Worm (Caenorhabditis elegans) whole organism, young adult: ENCODE data around the gene clec-196.
A peak's percentile ranks its signal among the peaks of the same experiment; 100 is the strongest.

ENCODE experiments used
- B0019.2 ChIP-seq: fragments of 200-800 bp; sonication (Bioruptor generic); conservative IDR thresholded peaks from 2 replicates; pipeline ENCODE4 v1.3.6; 2022; ENCODE audit warnings: missing genetic modification reagents, missing genetic modification characterization, missing compliant biosample characterization
- B0261.1 ChIP-seq: sonication (generic microtip); optimal IDR thresholded peaks from 2 replicates; lab custom pipeline; 2016; ENCODE audit warnings: mild to moderate bottlenecking, missing genetic modification characterization, moderate library complexity, missing compliant biosample characterization
- D2030.7 ChIP-seq: fragments of 200-800 bp; sonication (Bioruptor generic); IDR thresholded peaks from 2 replicates; pipeline ENCODE4 v1.3.6; 2022; ENCODE audit warnings: missing genetic modification reagents, missing genetic modification characterization, missing compliant biosample characterization
- F23B12.7 ChIP-seq: sonication (generic microtip); optimal IDR thresholded peaks from 2 replicates; lab custom pipeline; 2017; ENCODE audit warnings: missing genetic modification characterization, mild to moderate bottlenecking, missing compliant biosample characterization, antibody characterized with exemption, moderate library complexity; ENCODE audit not compliant: insufficient read depth
- F57A8.1 ChIP-seq: fragments of 200-800 bp; sonication (Bioruptor generic); optimal IDR thresholded peaks from 2 replicates; lab custom pipeline; 2018; ENCODE audit warnings: mild to moderate bottlenecking, missing genetic modification characterization, moderate library complexity, missing compliant biosample characterization
- F57C9.4 ChIP-seq: sonication (generic microtip); optimal IDR thresholded peaks from 2 replicates; lab custom pipeline; 2017; ENCODE audit warnings: mild to moderate bottlenecking, missing genetic modification characterization, missing compliant biosample characterization
- Y56A3A.18 ChIP-seq: fragments of 200-800 bp; sonication (Bioruptor generic); IDR thresholded peaks from 2 replicates; pipeline ENCODE4 v1.3.6; 2022; ENCODE audit warnings: missing genetic modification reagents, missing genetic modification characterization, missing compliant biosample characterization
- Y67H2A.10 ChIP-seq: fragments of 200-800 bp; sonication (Bioruptor generic); conservative IDR thresholded peaks from 2 replicates; pipeline ENCODE4 v1.3.6; 2022; ENCODE audit warnings: missing genetic modification reagents, missing genetic modification characterization, missing compliant biosample characterization
- Y95B8A.8 ChIP-seq: fragments of 200-800 bp; sonication (Bioruptor generic); IDR thresholded peaks from 2 replicates; pipeline ENCODE4 v1.3.6; 2022; ENCODE audit warnings: missing genetic modification reagents, missing genetic modification characterization, missing compliant biosample characterization
- ZK185.1 ChIP-seq: sonication (generic microtip); optimal IDR thresholded peaks from 2 replicates; lab custom pipeline; 2016; ENCODE audit warnings: mild to moderate bottlenecking, missing genetic modification characterization, missing compliant biosample characterization; ENCODE audit not compliant: poor library complexity, severe bottlenecking
- aptf-2 ChIP-seq: fragments of 200-800 bp; sonication (Bioruptor generic); conservative IDR thresholded peaks from 2 replicates; pipeline ENCODE4 v1.3.6; 2022; ENCODE audit warnings: missing genetic modification reagents, missing genetic modification characterization, missing compliant biosample characterization
- aptf-3 ChIP-seq: fragments of 200-800 bp; sonication (Bioruptor generic); IDR thresholded peaks from 2 replicates; pipeline ENCODE4 v1.3.6; 2022; ENCODE audit warnings: missing genetic modification characterization, missing compliant biosample characterization
- attf-3 ChIP-seq: fragments of 200-800 bp; sonication (Bioruptor generic); conservative IDR thresholded peaks from 2 replicates; pipeline ENCODE4 v1.3.6; 2022; ENCODE audit warnings: missing genetic modification reagents, missing genetic modification characterization, missing compliant biosample characterization
- attf-5 ChIP-seq: fragments of 200-800 bp; sonication (Bioruptor generic); optimal IDR thresholded peaks from 2 replicates; lab custom pipeline; 2018; ENCODE audit warnings: mild to moderate bottlenecking, missing genetic modification characterization, missing compliant biosample characterization
- ccch-3 ChIP-seq: fragments of 200-800 bp; sonication (Bioruptor generic); optimal IDR thresholded peaks from 2 replicates; lab custom pipeline; 2018; ENCODE audit warnings: mild to moderate bottlenecking, missing genetic modification characterization, missing compliant biosample characterization
- ceh-100 ChIP-seq: fragments of 200-800 bp; sonication (Bioruptor generic); IDR thresholded peaks from 2 replicates; pipeline ENCODE4 v1.3.6; 2022; ENCODE audit warnings: missing genetic modification reagents, missing genetic modification characterization, missing compliant biosample characterization
- ceh-91 ChIP-seq: fragments of 200-800 bp; sonication (Bioruptor generic); IDR thresholded peaks from 2 replicates; pipeline ENCODE4 v1.3.6; 2022; ENCODE audit warnings: missing genetic modification reagents, missing genetic modification characterization, missing compliant biosample characterization
- efl-1 ChIP-seq: fragments of 150-350 bp; optimal IDR thresholded peaks from 2 replicates; lab custom pipeline; 2014; ENCODE audit warnings: missing biosample characterization, missing genetic modification reagents, missing genetic modification characterization
- egl-18 ChIP-seq: fragments of 200-800 bp; sonication (Bioruptor generic); IDR thresholded peaks from 2 replicates; pipeline ENCODE4 v1.3.6; 2022; ENCODE audit warnings: missing genetic modification reagents, missing genetic modification characterization, missing compliant biosample characterization
- egl-44 ChIP-seq: fragments of 200-800 bp; sonication (Bioruptor generic); IDR thresholded peaks from 2 replicates; pipeline ENCODE4 v1.3.6; 2022; ENCODE audit warnings: missing genetic modification reagents, missing genetic modification characterization, missing compliant biosample characterization
- egrh-3 ChIP-seq: fragments of 200-800 bp; sonication (Bioruptor generic); IDR thresholded peaks from 2 replicates; pipeline ENCODE4 v1.3.6; 2022; ENCODE audit warnings: missing genetic modification reagents, missing genetic modification characterization, missing compliant biosample characterization
- ekl-4 ChIP-seq: fragments of 200-800 bp; sonication (Bioruptor generic); IDR thresholded peaks from 2 replicates; pipeline ENCODE4 v1.3.6; 2022; ENCODE audit warnings: missing genetic modification reagents, missing genetic modification characterization, missing compliant biosample characterization
- gei-17 ChIP-seq: fragments of 200-800 bp; sonication (Bioruptor generic); optimal IDR thresholded peaks from 2 replicates; lab custom pipeline; 2018; ENCODE audit warnings: mild to moderate bottlenecking, missing genetic modification characterization, missing compliant biosample characterization
- him-1 ChIP-seq: sonication (generic microtip); optimal IDR thresholded peaks from 2 replicates; lab custom pipeline; 2016; ENCODE audit warnings: missing genotype, missing genetic modification reagents, missing genetic modification characterization, missing compliant biosample characterization
- hlh-26 ChIP-seq: fragments of 200-800 bp; sonication (Bioruptor generic); conservative IDR thresholded peaks from 2 replicates; pipeline ENCODE4 v1.3.6; 2022; ENCODE audit warnings: missing genetic modification reagents, missing genetic modification characterization, missing compliant biosample characterization
- hmg-1.2 ChIP-seq: fragments of 200-800 bp; sonication (Bioruptor generic); IDR thresholded peaks from 2 replicates; pipeline ENCODE4 v1.3.6; 2022; ENCODE audit warnings: missing genetic modification reagents, missing genetic modification characterization, missing compliant biosample characterization
- hmg-20 ChIP-seq: fragments of 200-800 bp; sonication (Bioruptor generic); IDR thresholded peaks from 2 replicates; pipeline ENCODE4 v1.3.6; 2022; ENCODE audit warnings: missing genetic modification reagents, missing genetic modification characterization, missing compliant biosample characterization
- lin-35 ChIP-seq, 3 experiments: fragments of 150-350 bp in 2 of 3; sonication (generic microtip) in 1 of 3; optimal IDR thresholded peaks; 2 replicates each; lab custom pipeline; 2014 to 2018; ENCODE audit warnings: missing biosample characterization in 3 of 3, missing genetic modification characterization in 3 of 3, missing genetic modification reagents in 3 of 3
- lin-54 ChIP-seq: fragments of 200-800 bp; sonication (Bioruptor generic); optimal IDR thresholded peaks from 2 replicates; lab custom pipeline; 2018; ENCODE audit warnings: mild to moderate bottlenecking, missing genetic modification characterization, missing compliant biosample characterization
- lir-1 ChIP-seq: fragments of 200-800 bp; sonication (Bioruptor generic); conservative IDR thresholded peaks from 2 replicates; pipeline ENCODE4 v1.3.6; 2022; ENCODE audit warnings: missing genetic modification reagents, missing genetic modification characterization, missing compliant biosample characterization
- lsy-27 ChIP-seq: sonication (generic microtip); optimal IDR thresholded peaks from 2 replicates; lab custom pipeline; 2017; ENCODE audit warnings: missing genetic modification characterization, mild to moderate bottlenecking, missing compliant biosample characterization, antibody characterized with exemption, missing genotype, borderline replicate concordance; ENCODE audit not compliant: insufficient read depth
- madf-3 ChIP-seq: fragments of 200-800 bp; sonication (Bioruptor generic); IDR thresholded peaks from 2 replicates; pipeline ENCODE4 v1.3.6; 2022; ENCODE audit warnings: missing genetic modification reagents, missing genetic modification characterization, missing compliant biosample characterization
- mxl-1 ChIP-seq: sonication (generic microtip); optimal IDR thresholded peaks from 2 replicates; lab custom pipeline; 2016; ENCODE audit warnings: missing genetic modification characterization, missing compliant biosample characterization
- nfya-2 ChIP-seq: fragments of 200-800 bp; sonication (Bioruptor generic); IDR thresholded peaks from 2 replicates; pipeline ENCODE4 v1.3.6; 2022; ENCODE audit warnings: missing genetic modification reagents, missing genetic modification characterization, missing compliant biosample characterization
- pha-4 ChIP-seq: fragments of 150-350 bp; sonication (generic microtip); optimal IDR thresholded peaks from 2 replicates; lab custom pipeline; 2014; ENCODE audit warnings: missing biosample characterization, missing genetic modification reagents, missing genetic modification characterization
- repo-1 ChIP-seq: sonication (generic microtip); optimal IDR thresholded peaks from 2 replicates; lab custom pipeline; 2017; ENCODE audit warnings: mild to moderate bottlenecking, missing genetic modification characterization, missing compliant biosample characterization
- sdz-38 ChIP-seq: sonication (generic microtip); optimal IDR thresholded peaks from 2 replicates; lab custom pipeline; 2016; ENCODE audit warnings: missing genotype, missing genetic modification characterization, missing compliant biosample characterization
- snpc-1.1 ChIP-seq: sonication (generic microtip); optimal IDR thresholded peaks from 2 replicates; lab custom pipeline; 2017; ENCODE audit warnings: missing genetic modification characterization, mild to moderate bottlenecking, missing compliant biosample characterization, antibody characterized with exemption, moderate library complexity, missing genotype, missing genetic modification reagents; ENCODE audit not compliant: insufficient read depth
- tbp1 ChIP-seq: fragments of 200-800 bp; sonication (Bioruptor generic); optimal IDR thresholded peaks from 2 replicates; lab custom pipeline; 2018; ENCODE audit warnings: mild to moderate bottlenecking, missing genetic modification characterization, missing compliant biosample characterization
- unc-62 ChIP-seq: fragments of 150-350 bp; optimal IDR thresholded peaks from 2 replicates; lab custom pipeline; 2014; ENCODE audit warnings: missing biosample characterization, missing genetic modification reagents, missing genetic modification characterization
- ztf-18 ChIP-seq: sonication (generic microtip); optimal IDR thresholded peaks from 2 replicates; lab custom pipeline; 2016; ENCODE audit warnings: missing genotype, mild to moderate bottlenecking, missing genetic modification characterization, missing compliant biosample characterization
- ztf-25 ChIP-seq: fragments of 200-800 bp; sonication (Bioruptor generic); IDR thresholded peaks from 2 replicates; pipeline ENCODE4 v1.3.6; 2022; ENCODE audit warnings: missing genetic modification reagents, missing genetic modification characterization, missing compliant biosample characterization

The clec-196 gene

ce11 chrIV:17263714-17264113 is 13.0 kb upstream of the clec-196 start (continued):
- peak; percentile 54 for TF ChIP-seq F23B12.7 (tag; lab: Kevin White, UChicago)
- peak; percentile 9 for TF ChIP-seq lin-54
- TF ChIP-seq him-1 (tag; lab: Kevin White, UChicago) = no peak
- TF ChIP-seq madf-3 = no peak
- no peak for TF ChIP-seq pha-4 (tag; lab: Kevin White, UChicago)

- no peak for TF ChIP-seq F57A8.1 (GFP tag; lab: Kevin White, UChicago)
- no peak for TF ChIP-seq B0019.2
- TF ChIP-seq mxl-1 (tag; lab: Kevin White, UChicago) = no peak
- no peak for TF ChIP-seq ccch-3 (GFP tag; lab: Kevin White, UChicago)
Measured at ce11 chrIV:17264714-17265113, 12.0 kb upstream of the clec-196 start, which contains the start of gene F26D10.13. Gene F26D10.13, minus strand, starts transcription at chrIV:17264814.

ce11 chrIV:17265279-17265678 is 11.5 kb upstream of the clec-196 start, which contains the start of gene str-187:
Gene str-187, plus strand, starts transcription at chrIV:17265579.
- TF ChIP-seq ccch-3 (GFP tag; lab: Kevin White, UChicago) (no peak), hmg-20 (GFP tag; lab: Robert Waterston, UW) (no peak), lsy-27 (no peak), Y56A3A.18 (GFP tag; lab: Robert Waterston, UW) (no peak), efl-1 (GFP tag; lab: Kevin White, UChicago) (no peak), Y95B8A.8 (GFP tag; lab: Robert Waterston, UW) (no peak), hlh-26 (GFP tag; lab: Robert Waterston, UW) (no peak), egl-44 (GFP tag; lab: Robert Waterston, UW) (no peak), ztf-18 (tag; lab: Kevin White, UChicago) (no peak), lir-1 (GFP tag; lab: Robert Waterston, UW) (no peak), B0019.2 (no peak), ZK185.1 (tag; lab: Kevin White, UChicago) (no peak), attf-3 (GFP tag; lab: Robert Waterston, UW) (no peak), repo-1 (no peak), aptf-3 (GFP tag; lab: Robert Waterston, UW) (no peak), ekl-4 (GFP tag; lab: Robert Waterston, UW) (no peak), D2030.7 (GFP tag; lab: Robert Waterston, UW) (no peak), gei-17 (GFP tag; lab: Kevin White, UChicago) (no peak), ceh-91 (GFP tag; lab: Robert Waterston, UW) (no peak), hmg-1.2 (GFP tag; lab: Robert Waterston, UW) (no peak)

- TF ChIP-seq tbp1 (GFP tag; lab: Kevin White, UChicago) (no peak), B0261.1 (tag; lab: Kevin White, UChicago) (no peak), hmg-20 (GFP tag; lab: Robert Waterston, UW) (no peak), unc-62 (GFP tag; lab: Kevin White, UChicago) (no peak), F57C9.4 (tag; lab: Kevin White, UChicago) (no peak), aptf-2 (no peak), ceh-100 (GFP tag; lab: Robert Waterston, UW) (no peak), sdz-38 (no peak), Y67H2A.10 (GFP tag; lab: Robert Waterston, UW) (no peak), F57A8.1 (GFP tag; lab: Kevin White, UChicago) (no peak), snpc-1.1 (tag; lab: Kevin White, UChicago) (no peak), nfya-2 (GFP tag; lab: Robert Waterston, UW) (no peak), attf-5 (no peak), lin-35 (GFP tag; optimal IDR thresholded peaks at IDR 0.05; lab: Kevin White, UChicago) (no peak), ztf-25 (GFP tag; lab: Robert Waterston, UW) (no peak), egl-18 (no peak), egrh-3 (GFP tag; lab: Robert Waterston, UW) (no peak)
Measured at ce11 chrIV:17265716-17266115, 11.0 kb upstream of the clec-196 start.
